Fruit fly (Drosophila melanogaster): ENCODE results near the gene CG2201.

CG2201 gene

DNA sequence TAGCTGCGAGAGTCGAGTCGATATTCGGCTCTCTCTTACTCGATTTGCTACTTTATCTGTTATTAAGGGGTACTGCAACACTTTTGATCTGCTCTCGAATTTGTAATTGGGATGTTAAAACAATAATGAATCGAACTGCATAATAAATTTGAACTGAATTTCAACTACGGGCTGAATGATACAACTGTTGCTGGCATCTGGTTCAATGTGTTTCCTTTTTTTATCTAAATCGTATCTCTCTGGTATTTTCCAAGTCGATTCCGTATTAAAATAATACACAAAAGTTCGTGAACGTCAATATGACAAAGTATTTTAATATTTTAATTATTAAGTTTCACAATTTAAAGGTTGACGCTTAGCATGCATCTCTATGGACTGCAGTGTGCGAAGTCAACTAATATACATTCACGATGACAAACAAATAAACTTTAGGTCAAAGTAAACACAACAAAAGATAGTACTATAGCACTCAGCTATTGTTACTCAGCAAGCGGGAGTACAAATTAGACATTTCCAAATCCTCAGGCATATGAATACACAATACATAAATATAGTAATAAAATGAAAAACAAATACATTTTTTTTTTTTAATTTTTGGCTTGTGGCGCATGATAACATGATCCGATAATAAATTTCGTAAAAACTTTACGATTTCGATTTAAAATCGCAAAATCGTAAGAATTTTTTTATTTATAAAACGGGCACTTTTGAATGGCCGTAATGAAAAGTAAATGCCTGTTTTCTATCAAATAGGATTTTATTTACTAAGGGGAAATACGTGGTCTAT lies at the start of gene CG2201:
Gene CG2201 (minus strand): TSS at position 396 of the 787 bp plus-strand sequence.
- TF ChIP-seq pan (optimal IDR thresholded peaks at IDR 0.05) (no peak), h (GFP tag; optimal IDR thresholded peaks at IDR 0.05) (peak; percentile 8), sv (GFP tag; optimal IDR thresholded peaks at IDR 0.05) (no peak), tai (GFP tag; optimal IDR thresholded peaks at IDR 0.05) (no peak), foxo (GFP tag; optimal IDR thresholded peaks at IDR 0.05) (peak; percentile 15 to 49), rgr (GFP tag; optimal IDR thresholded peaks at IDR 0.05) (peak; percentile 43), dsf (GFP tag; optimal IDR thresholded peaks at IDR 0.05; ENCODE audit: borderline replicate concordance) (no peak), CrebA (GFP tag; optimal IDR thresholded peaks at IDR 0.05; ENCODE audit: borderline replicate concordance) (no peak), brk (GFP tag; optimal IDR thresholded peaks at IDR 0.05) (no peak), Dfd (GFP tag; optimal IDR thresholded peaks at IDR 0.05) (peak; percentile 24), Rel (GFP tag; optimal IDR thresholded peaks at IDR 0.05) (no peak), Rel (tag; optimal IDR thresholded peaks at IDR 0.05) (no peak), Jra (GFP tag; optimal IDR thresholded peaks at IDR 0.05) (no peak), HLH106 (tag; optimal IDR thresholded peaks at IDR 0.05) (peak; percentile 51), usp (GFP tag; optimal IDR thresholded peaks at IDR 0.05) (no peak), CG32264 (GFP tag; optimal IDR thresholded peaks at IDR 0.05) (no peak), dl (GFP tag; optimal IDR thresholded peaks at IDR 0.05; ENCODE audit: insufficient read depth in 1 of 2, partially characterized antibody in 2 of 2) (no peak), fru (GFP tag; optimal IDR thresholded peaks at IDR 0.05) (peak; percentile 31), CG9705 (GFP tag; optimal IDR thresholded peaks at IDR 0.05) (no peak), Myc (optimal IDR thresholded peaks at IDR 0.05) (no peak), GATAd (GFP tag; optimal IDR thresholded peaks at IDR 0.05) (no peak), lola (GFP tag; optimal IDR thresholded peaks at IDR 0.05) (no peak), ey (GFP tag; optimal IDR thresholded peaks at IDR 0.05) (peak; percentile 37), br (GFP tag; optimal IDR thresholded peaks at IDR 0.05) (peak; percentile 24), Hr83 (GFP tag; optimal IDR thresholded peaks at IDR 0.05; ENCODE audit: poor library complexity, severe bottlenecking) (no peak), woc (GFP tag; optimal IDR thresholded peaks at IDR 0.05) (no peak), N (GFP tag; optimal IDR thresholded peaks at IDR 0.05) (no peak), OdsH (GFP tag; optimal IDR thresholded peaks at IDR 0.05) (peak; percentile 46), Abd-B (GFP tag; optimal IDR thresholded peaks at IDR 0.05) (no peak), sage (GFP tag; optimal IDR thresholded peaks at IDR 0.05) (no peak), jim (GFP tag; optimal IDR thresholded peaks at IDR 0.05) (no peak), Hnf4 (GFP tag; optimal IDR thresholded peaks at IDR 0.05) (no peak), psq (GFP tag; optimal IDR thresholded peaks at IDR 0.05) (peak; percentile 8), Vsx2 (GFP tag; optimal IDR thresholded peaks at IDR 0.05; ENCODE audit: partially characterized antibody) (peak; percentile 12), Mio (GFP tag; optimal IDR thresholded peaks at IDR 0.05) (no peak), Hr78 (GFP tag; optimal IDR thresholded peaks at IDR 0.05) (no peak), dmrt93B (GFP tag; optimal IDR thresholded peaks at IDR 0.05) (peak; percentile 35), Dif (GFP tag; optimal IDR thresholded peaks at IDR 0.05; ENCODE audit: partially characterized antibody) (peak; percentile 68), Sp1 (GFP tag; optimal IDR thresholded peaks at IDR 0.05) (peak; percentile 21)

- TF ChIP-seq N (GFP tag; optimal IDR thresholded peaks at IDR 0.05): peak; percentile 84
- no peak for TF ChIP-seq Dif (GFP tag; optimal IDR thresholded peaks at IDR 0.05; ENCODE audit: partially characterized antibody)
- TF ChIP-seq Sp1 (GFP tag; optimal IDR thresholded peaks at IDR 0.05): no peak
- TF ChIP-seq pan (optimal IDR thresholded peaks at IDR 0.05): no peak
- peak; percentile 13 for TF ChIP-seq CG9705 (GFP tag; optimal IDR thresholded peaks at IDR 0.05)
- TF ChIP-seq ey (GFP tag; optimal IDR thresholded peaks at IDR 0.05): peak; percentile 17
- peak; percentile 14 for TF ChIP-seq Hnf4 (GFP tag; optimal IDR thresholded peaks at IDR 0.05)
- TF ChIP-seq Hr78 (GFP tag; optimal IDR thresholded peaks at IDR 0.05): peak; percentile 22
- TF ChIP-seq tai (GFP tag; optimal IDR thresholded peaks at IDR 0.05): peak; percentile 40
- TF ChIP-seq lola (GFP tag; optimal IDR thresholded peaks at IDR 0.05): peak; percentile 87
- peak; percentile 56 for TF ChIP-seq woc (GFP tag; optimal IDR thresholded peaks at IDR 0.05)
- no peak for TF ChIP-seq psq (GFP tag; optimal IDR thresholded peaks at IDR 0.05)
Observed at dm6 chr2L:21658529-21659009, 34.7 kb upstream of the CG2201 start, which contains the start of gene Cul2. Gene Cul2, plus strand, starts transcription at chr2L:21658735.
